Fruit fly (Drosophila melanogaster) whole organism, embryonic: Measurements from ENCODE around the gene Drsl1.
A peak's percentile ranks its signal among the peaks of the same experiment; 100 is the strongest.

Source experiments
- Atf3 ChIP-seq: fragments of 200-800 bp; sonication (Bioruptor generic); optimal IDR thresholded peaks from 3 replicates; lab custom pipeline; 2016; ENCODE audit warnings: missing biosample characterization, missing genetic modification characterization
- CG10147 ChIP-seq: fragments of 200-800 bp; sonication (Bioruptor generic); optimal IDR thresholded peaks from 2 replicates; lab custom pipeline; 2019; ENCODE audit warnings: missing biosample characterization, mild to moderate bottlenecking, missing genetic modification characterization, moderate library complexity
- CG10321 ChIP-seq: fragments of 200-800 bp; sonication (Bioruptor generic); IDR thresholded peaks from 2 replicates; pipeline ENCODE4 v1.3.6; 2022; ENCODE audit warnings: missing biosample characterization, missing genetic modification characterization
- CG10543 ChIP-seq: fragments of 200-800 bp; sonication (Bioruptor generic); optimal IDR thresholded peaks from 3 replicates; lab custom pipeline; 2017; ENCODE audit warnings: missing biosample characterization, mild to moderate bottlenecking, missing genetic modification characterization, moderate library complexity
- CG11247 ChIP-seq: fragments of 200-800 bp; sonication (Bioruptor generic); IDR thresholded peaks from 2 replicates; pipeline ENCODE4 v1.3.6; 2022; ENCODE audit warnings: missing biosample characterization, missing genetic modification characterization
- CG12155 ChIP-seq: fragments of 200-800 bp; sonication (Bioruptor generic); optimal IDR thresholded peaks from 3 replicates; lab custom pipeline; 2016; ENCODE audit warnings: missing biosample characterization, missing genetic modification characterization
- CG12236 ChIP-seq: fragments of 200-800 bp; sonication (Bioruptor generic); optimal IDR thresholded peaks from 2 replicates; lab custom pipeline; 2016; ENCODE audit warnings: missing biosample characterization, missing genetic modification characterization
- CG15073 ChIP-seq: fragments of 200-800 bp; sonication (Bioruptor generic); optimal IDR thresholded peaks from 2 replicates; lab custom pipeline; 2016; ENCODE audit warnings: missing biosample characterization, missing genetic modification characterization
- CG15601 ChIP-seq: fragments of 200-800 bp; sonication (Bioruptor generic); optimal IDR thresholded peaks from 3 replicates; lab custom pipeline; 2019; ENCODE audit warnings: missing biosample characterization, mild to moderate bottlenecking, missing genetic modification characterization, moderate library complexity
- CG17612 ChIP-seq: fragments of 200-800 bp; sonication (Bioruptor generic); IDR thresholded peaks from 2 replicates; pipeline ENCODE4 v1.3.6; 2022; ENCODE audit warnings: missing biosample characterization, missing genetic modification characterization
- CG2202 ChIP-seq: fragments of 200-800 bp; sonication (Bioruptor generic); optimal IDR thresholded peaks from 2 replicates; lab custom pipeline; 2018; ENCODE audit warnings: missing biosample characterization, mild to moderate bottlenecking, missing genetic modification characterization
- CG2712 ChIP-seq: fragments of 200-800 bp; optimal IDR thresholded peaks from 3 replicates; lab custom pipeline; 2019; ENCODE audit warnings: missing biosample characterization, mild to moderate bottlenecking, missing genetic modification characterization, moderate library complexity
- CG32532 ChIP-seq: fragments of 200-800 bp; sonication (Bioruptor generic); IDR thresholded peaks from 2 replicates; pipeline ENCODE4 v1.3.6; 2022; ENCODE audit warnings: missing biosample characterization, missing genetic modification characterization
- CG32767 ChIP-seq: fragments of 200-800 bp; sonication (Bioruptor generic); IDR thresholded peaks from 2 replicates; pipeline ENCODE4 v1.3.6; 2022; ENCODE audit warnings: missing biosample characterization, missing genetic modification characterization
- CG34224 ChIP-seq: fragments of 200-800 bp; sonication (Bioruptor generic); IDR thresholded peaks from 3 replicates; pipeline ENCODE4 v1.3.6; 2022; ENCODE audit warnings: missing biosample characterization, missing genetic modification characterization; ENCODE audit not compliant: partially characterized antibody
- CG4282 ChIP-seq: fragments of 200-800 bp; sonication (Bioruptor generic); optimal IDR thresholded peaks from 2 replicates; lab custom pipeline; 2016; ENCODE audit warnings: missing biosample characterization, missing genetic modification characterization
- CG4730 ChIP-seq: fragments of 200-800 bp; sonication (Bioruptor generic); IDR thresholded peaks from 2 replicates; pipeline ENCODE4 v1.3.6; 2022; ENCODE audit warnings: missing biosample characterization, missing genetic modification characterization
- CG5180 ChIP-seq: fragments of 200-800 bp; sonication (Bioruptor generic); optimal IDR thresholded peaks from 3 replicates; lab custom pipeline; 2017; ENCODE audit warnings: missing biosample characterization, missing genetic modification characterization, mild to moderate bottlenecking, moderate library complexity, missing genetic modification reagents
- CG5245 ChIP-seq: fragments of 200-800 bp; sonication (Bioruptor generic); optimal IDR thresholded peaks from 3 replicates; lab custom pipeline; 2016; ENCODE audit warnings: missing biosample characterization, missing genetic modification characterization
- CG7372 ChIP-seq: fragments of 200-800 bp; sonication (Bioruptor generic); IDR thresholded peaks from 2 replicates; pipeline ENCODE4 v1.3.6; 2022; ENCODE audit warnings: missing biosample characterization, missing genetic modification characterization
- CG8290 ChIP-seq, 3 experiments: fragments of 200-800 bp; sonication (Bioruptor generic); optimal IDR thresholded peaks; 2 replicates each; lab custom pipeline; 2016 to 2019; ENCODE audit warnings: missing biosample characterization in 3 of 3, missing genetic modification characterization in 3 of 3, mild to moderate bottlenecking in 2 of 3, moderate library complexity in 1 of 3
- CG8944 ChIP-seq: fragments of 200-800 bp; sonication (Bioruptor generic); optimal IDR thresholded peaks from 3 replicates; lab custom pipeline; 2016; ENCODE audit warnings: missing biosample characterization, missing genetic modification characterization
- D ChIP-seq, 2 experiments: fragments of 200-800 bp in 1 of 2; fragments of >200 bp in 1 of 2; sonication (Bioruptor generic) in 1 of 2; optimal IDR thresholded peaks; 2 replicates in 1 of 2; 3 replicates in 1 of 2; lab custom pipeline; 2017; ENCODE audit warnings: mild to moderate bottlenecking in 1 of 2, missing biosample characterization in 1 of 2, missing genetic modification characterization in 1 of 2, missing genetic modification reagents in 1 of 2
- D19A ChIP-seq: fragments of 200-800 bp; optimal IDR thresholded peaks from 3 replicates; lab custom pipeline; 2019; ENCODE audit warnings: missing biosample characterization, mild to moderate bottlenecking, missing genetic modification characterization, moderate library complexity
- Dek ChIP-seq: fragments of 200-800 bp; sonication (Bioruptor generic); optimal IDR thresholded peaks from 3 replicates; lab custom pipeline; 2019; ENCODE audit warnings: missing biosample characterization, mild to moderate bottlenecking, missing genetic modification characterization, moderate library complexity
- Dp ChIP-seq: fragments of 200-800 bp; sonication (Bioruptor generic); optimal IDR thresholded peaks from 2 replicates; lab custom pipeline; 2018; ENCODE audit warnings: missing biosample characterization, mild to moderate bottlenecking, missing genetic modification characterization, moderate library complexity
- Med ChIP-seq: fragments of 200-800 bp; sonication (Bioruptor generic); peaks from one replicate; lab custom pipeline; 2016; ENCODE audit warnings: missing biosample characterization, missing genetic modification characterization, mild to moderate bottlenecking, inconsistent platforms, moderate library complexity
- Oli ChIP-seq: fragments of 200-800 bp; sonication (Bioruptor generic); optimal IDR thresholded peaks from 2 replicates; lab custom pipeline; 2018; ENCODE audit warnings: missing biosample characterization, mild to moderate bottlenecking, missing genetic modification characterization, moderate library complexity
- Ravus ChIP-seq: fragments of 200-800 bp; sonication (Bioruptor generic); IDR thresholded peaks from 2 replicates; pipeline ENCODE4 v1.3.6; 2022; ENCODE audit warnings: missing biosample characterization, missing genetic modification characterization
- Spps ChIP-seq: fragments of 200-800 bp; sonication (Bioruptor generic); optimal IDR thresholded peaks from 2 replicates; lab custom pipeline; 2018; ENCODE audit warnings: missing biosample characterization, mild to moderate bottlenecking, missing genetic modification characterization
- Sry-δ ChIP-seq: fragments of 200-800 bp; sonication (Bioruptor generic); optimal IDR thresholded peaks from 2 replicates; lab custom pipeline; 2016; ENCODE audit warnings: missing biosample characterization, missing genetic modification characterization
- TFAM ChIP-seq: fragments of 200-800 bp; sonication (Bioruptor generic); optimal IDR thresholded peaks from 2 replicates; lab custom pipeline; 2017; ENCODE audit warnings: missing biosample characterization, missing genetic modification characterization, inconsistent platforms
- Xbp1 ChIP-seq: fragments of 200-800 bp; sonication (Bioruptor generic); optimal IDR thresholded peaks from 3 replicates; lab custom pipeline; 2016; ENCODE audit warnings: missing biosample characterization, mild to moderate bottlenecking, missing genetic modification characterization
- ac ChIP-seq: fragments of 200-800 bp; sonication (Bioruptor generic); optimal IDR thresholded peaks from 3 replicates; lab custom pipeline; 2017; ENCODE audit warnings: missing biosample characterization, mild to moderate bottlenecking, missing genetic modification characterization
- br ChIP-seq: fragments of >200 bp; optimal IDR thresholded peaks from 2 replicates; lab custom pipeline; 2017
- cas ChIP-seq: fragments of 200-800 bp; sonication (Bioruptor generic); IDR thresholded peaks from 2 replicates; pipeline ENCODE4 v1.3.6; 2022; ENCODE audit warnings: missing biosample characterization, missing genetic modification characterization
- crp ChIP-seq, 2 experiments: fragments of 200-800 bp; sonication (Bioruptor generic); optimal IDR thresholded peaks; 2 replicates in 1 of 2; 3 replicates in 1 of 2; lab custom pipeline; 2017; ENCODE audit warnings: missing biosample characterization in 2 of 2, missing genetic modification characterization in 2 of 2, mild to moderate bottlenecking in 1 of 2, moderate library complexity in 1 of 2
- dati ChIP-seq: fragments of 200-800 bp; sonication (Bioruptor generic); IDR thresholded peaks from 2 replicates; pipeline ENCODE4 v1.3.6; 2022; ENCODE audit warnings: missing biosample characterization, missing genetic modification characterization
- ftz-f1 ChIP-seq: fragments of 200-800 bp; sonication (Bioruptor generic); optimal IDR thresholded peaks from 2 replicates; lab custom pipeline; 2016; ENCODE audit warnings: missing biosample characterization, missing genetic modification characterization
- ken ChIP-seq: fragments of 200-800 bp; sonication (Bioruptor generic); IDR thresholded peaks from 3 replicates; pipeline ENCODE4 v1.3.6; 2022; ENCODE audit warnings: missing biosample characterization, missing genetic modification characterization
- lbe ChIP-seq: fragments of 200-800 bp; sonication (Bioruptor generic); optimal IDR thresholded peaks from 2 replicates; lab custom pipeline; 2016; ENCODE audit warnings: missing biosample characterization, mild to moderate bottlenecking, missing genetic modification characterization
- maf-S ChIP-seq: fragments of 200-800 bp; sonication (Bioruptor generic); optimal IDR thresholded peaks from 2 replicates; lab custom pipeline; 2016; ENCODE audit warnings: missing biosample characterization, missing genetic modification characterization
- nau ChIP-seq: fragments of 200-800 bp; sonication (Bioruptor generic); optimal IDR thresholded peaks from 3 replicates; lab custom pipeline; 2017; ENCODE audit warnings: missing biosample characterization, mild to moderate bottlenecking, missing genetic modification characterization, missing genetic modification reagents
- onecut ChIP-seq: fragments of 200-800 bp; sonication (Bioruptor generic); IDR thresholded peaks from 2 replicates; pipeline ENCODE4 v1.3.6; 2022; ENCODE audit warnings: missing biosample characterization, missing genetic modification characterization
- pros ChIP-seq: fragments of 200-800 bp; sonication (Bioruptor generic); optimal IDR thresholded peaks from 3 replicates; lab custom pipeline; 2019; ENCODE audit warnings: missing biosample characterization, mild to moderate bottlenecking, missing genetic modification characterization, moderate library complexity
- pzg ChIP-seq: fragments of 200-800 bp; sonication (Bioruptor generic); optimal IDR thresholded peaks from 3 replicates; lab custom pipeline; 2018; ENCODE audit warnings: missing biosample characterization, mild to moderate bottlenecking, missing genetic modification characterization, moderate library complexity
- ranshi ChIP-seq: fragments of 200-800 bp; sonication (Bioruptor generic); IDR thresholded peaks from 2 replicates; pipeline ENCODE4 v1.3.6; 2022; ENCODE audit warnings: missing biosample characterization, missing genetic modification characterization
- shn ChIP-seq: fragments of 200-800 bp; sonication (Bioruptor generic); optimal IDR thresholded peaks from 3 replicates; lab custom pipeline; 2016; ENCODE audit warnings: missing biosample characterization, missing genetic modification characterization
- sisA ChIP-seq: fragments of 200-800 bp; sonication (Bioruptor generic); IDR thresholded peaks from 2 replicates; pipeline ENCODE4 v1.3.6; 2022; ENCODE audit warnings: missing biosample characterization, missing genetic modification characterization
- so ChIP-seq: fragments of 200-800 bp; sonication (Bioruptor generic); IDR thresholded peaks from 3 replicates; pipeline ENCODE4 v1.3.6; 2022; ENCODE audit warnings: missing biosample characterization, missing genetic modification characterization

Drsl1 gene

dm6 chr3L:3303087-3303526, 32.5 kb downstream of the Drsl1 start, which contains the start of gene CG14968 (continued):
- TF ChIP-seq Med (peak; percentile 96), Oli (tag; lab: Kevin White, UChicago) (peak; percentile 93), Dp (no peak), CG10321 (peak; percentile 81), CG12236 (GFP tag; lab: Kevin White, UChicago) (peak; percentile 23), so (GFP tag; lab: Robert Waterston, UW) (peak; percentile 97), lbe (peak; percentile 96), pros (GFP tag; lab: Kevin White, UChicago) (no peak), ac (GFP tag; lab: Kevin White, UChicago) (peak; percentile 8), Sry-δ (GFP tag; lab: Kevin White, UChicago) (peak; percentile 36), crp (GFP tag; optimal IDR thresholded peaks at IDR 0.05; lab: Kevin White, UChicago) (peak in 1 of 2 experiments; percentile 51), dati (GFP tag; lab: Robert Waterston, UW) (peak; percentile 90), ken (GFP tag; lab: Robert Waterston, UW) (peak; percentile 94), CG2202 (tag; lab: Kevin White, UChicago) (peak; percentile 73), CG32532 (peak; percentile 98), Dek (tag; lab: Kevin White, UChicago) (peak; percentile 93), CG7372 (GFP tag; lab: Robert Waterston, UW) (peak; percentile 94), pzg (GFP tag; lab: Kevin White, UChicago) (no peak), nau (GFP tag; lab: Kevin White, UChicago) (peak; percentile 85), sisA (peak; percentile 91), D (optimal IDR thresholded peaks at IDR 0.05; lab: Kevin White, UChicago) (no peak), D (GFP tag; optimal IDR thresholded peaks at IDR 0.05; lab: Kevin White, UChicago) (peak; percentile 81), D19A (tag; lab: Kevin White, UChicago) (peak; percentile 84), CG5245 (GFP tag; lab: Kevin White, UChicago) (peak; percentile 80), onecut (GFP tag; lab: Robert Waterston, UW) (peak; percentile 86), CG8290 (GFP tag; optimal IDR thresholded peaks at IDR 0.05; lab: Kevin White, UChicago) (peak; percentile 74), CG8290 (tag; optimal IDR thresholded peaks at IDR 0.05; lab: Kevin White, UChicago) (peak in 1 of 2 experiments; percentile 77), CG12155 (peak; percentile 90), Ravus (peak; percentile 86), CG15601 (peak; percentile 89), cas (GFP tag; lab: Robert Waterston, UW) (peak; percentile 90), CG2712 (tag; lab: Kevin White, UChicago) (peak; percentile 87), CG4730 (GFP tag; lab: Robert Waterston, UW) (peak; percentile 95), CG11247 (GFP tag; lab: Robert Waterston, UW) (peak; percentile 97), CG4282 (GFP tag; lab: Kevin White, UChicago) (no peak), CG5180 (GFP tag; lab: Kevin White, UChicago) (peak; percentile 80), ranshi (GFP tag; lab: Robert Waterston, UW) (peak; percentile 97), shn (peak; percentile 48), CG32767 (peak; percentile 96), CG15073 (GFP tag; lab: Kevin White, UChicago) (peak; percentile 45), CG34224 (no peak), br (lab: Kevin White, UChicago) (no peak), CG8944 (GFP tag; lab: Kevin White, UChicago) (peak; percentile 34), TFAM (GFP tag; lab: Kevin White, UChicago) (peak; percentile 74), maf-S (GFP tag; lab: Kevin White, UChicago) (peak; percentile 51), Atf3 (GFP tag; lab: Kevin White, UChicago) (peak; percentile 37), Xbp1 (GFP tag; lab: Kevin White, UChicago) (peak; percentile 93), CG10147 (GFP tag; lab: Kevin White, UChicago) (peak; percentile 96), CG17612 (GFP tag; lab: Robert Waterston, UW) (peak; percentile 87), ftz-f1 (peak; percentile 48), Spps (tag; lab: Kevin White, UChicago) (peak; percentile 83), CG10543 (GFP tag; lab: Kevin White, UChicago) (peak; percentile 75)
